Fruit fly (Drosophila melanogaster) whole organism, wandering third instar larva: Measurements from ENCODE around the gene CG31406.
"Not testable (repeated sequence)": the region's sequence is repeated elsewhere in the genome, so short reads cannot be mapped to it uniquely, and the experiment has no call there.

Experiments used
- Abd-B ChIP-seq: fragments of >200 bp; optimal IDR thresholded peaks from 2 replicates; lab custom pipeline; 2017; ENCODE audit warnings: missing biosample characterization, missing genetic modification characterization
- CG32264 ChIP-seq: fragments of 200-800 bp; sonication (Bioruptor generic); optimal IDR thresholded peaks from 2 replicates; lab custom pipeline; 2016; ENCODE audit warnings: missing biosample characterization, missing genetic modification characterization
- CG9705 ChIP-seq: fragments of 200-800 bp; sonication (Bioruptor generic); optimal IDR thresholded peaks from 2 replicates; lab custom pipeline; 2018; ENCODE audit warnings: missing biosample characterization, mild to moderate bottlenecking, missing genetic modification characterization
- CrebA ChIP-seq: fragments of 200-800 bp; sonication (Bioruptor generic); optimal IDR thresholded peaks from 2 replicates; lab custom pipeline; 2016; ENCODE audit warnings: missing biosample characterization, mild to moderate bottlenecking, missing genetic modification characterization, borderline replicate concordance
- Dfd ChIP-seq: fragments of >200 bp; optimal IDR thresholded peaks from 2 replicates; lab custom pipeline; 2017; ENCODE audit warnings: missing biosample characterization, missing genetic modification characterization
- Dif ChIP-seq: fragments of 200-275, 200-300 bp; sonication (Bioruptor generic); optimal IDR thresholded peaks from 2 replicates; lab custom pipeline; 2018; ENCODE audit warnings: missing biosample characterization, missing genetic modification characterization; ENCODE audit not compliant: partially characterized antibody
- GATAd ChIP-seq: sonication (Bioruptor generic); optimal IDR thresholded peaks from 2 replicates; lab custom pipeline; 2016; ENCODE audit warnings: missing biosample characterization, missing genetic modification characterization
- HLH106 ChIP-seq: fragments of 200-800 bp; optimal IDR thresholded peaks from 3 replicates; lab custom pipeline; 2019; ENCODE audit warnings: missing biosample characterization, mild to moderate bottlenecking, missing genetic modification characterization, moderate library complexity
- Hnf4 ChIP-seq: fragments of 200-800 bp; sonication (Bioruptor generic); optimal IDR thresholded peaks from 2 replicates; lab custom pipeline; 2016; ENCODE audit warnings: missing biosample characterization, mild to moderate bottlenecking, missing genetic modification characterization
- Hr78 ChIP-seq: fragments of >200 bp; optimal IDR thresholded peaks from 2 replicates; lab custom pipeline; 2017; ENCODE audit warnings: missing biosample characterization, missing genetic modification characterization
- Hr83 ChIP-seq: fragments of 200-300 bp; sonication (Bioruptor generic); optimal IDR thresholded peaks from 2 replicates; lab custom pipeline; 2016; ENCODE audit warnings: missing biosample characterization, mild to moderate bottlenecking, missing genetic modification characterization, moderate library complexity; ENCODE audit not compliant: poor library complexity, severe bottlenecking
- Jra ChIP-seq: sonication (Bioruptor generic); optimal IDR thresholded peaks from 2 replicates; lab custom pipeline; 2016; ENCODE audit warnings: missing biosample characterization, missing genetic modification characterization
- Mio ChIP-seq: sonication (Bioruptor generic); optimal IDR thresholded peaks from 2 replicates; lab custom pipeline; 2016; ENCODE audit warnings: missing biosample characterization, missing genetic modification characterization
- Myc ChIP-seq: fragments of >200 bp; optimal IDR thresholded peaks from 2 replicates; lab custom pipeline; 2017
- N ChIP-seq: fragments of >200 bp; optimal IDR thresholded peaks from 2 replicates; lab custom pipeline; 2018; ENCODE audit warnings: missing biosample characterization, missing external identifiers, missing genetic modification characterization
- OdsH ChIP-seq: fragments of 200-800 bp; sonication (Bioruptor generic); optimal IDR thresholded peaks from 2 replicates; lab custom pipeline; 2016; ENCODE audit warnings: missing biosample characterization, mild to moderate bottlenecking, missing genetic modification characterization
- Rel ChIP-seq, 2 experiments: fragments of 200-800 bp; sonication (Bioruptor generic) in 1 of 2; optimal IDR thresholded peaks; 2 replicates in 1 of 2; 3 replicates in 1 of 2; lab custom pipeline; 2016 to 2019; ENCODE audit warnings: mild to moderate bottlenecking in 2 of 2, missing biosample characterization in 2 of 2, missing genetic modification characterization in 2 of 2, moderate library complexity in 1 of 2
- Sp1 ChIP-seq: fragments of 200-800 bp; sonication (Bioruptor generic); optimal IDR thresholded peaks from 3 replicates; lab custom pipeline; 2019; ENCODE audit warnings: missing biosample characterization, mild to moderate bottlenecking, missing genetic modification characterization, moderate library complexity
- Vsx2 ChIP-seq: fragments of 200-300, 225-300 bp; sonication (Bioruptor generic); optimal IDR thresholded peaks from 2 replicates; lab custom pipeline; 2018; ENCODE audit warnings: missing biosample characterization, missing genetic modification characterization; ENCODE audit not compliant: partially characterized antibody
- br ChIP-seq: fragments of 200-800 bp; sonication (Bioruptor generic); optimal IDR thresholded peaks from 2 replicates; lab custom pipeline; 2016; ENCODE audit warnings: missing biosample characterization, missing genetic modification characterization
- brk ChIP-seq: fragments of 200-800 bp; sonication (Bioruptor generic); optimal IDR thresholded peaks from 2 replicates; lab custom pipeline; 2016; ENCODE audit warnings: missing biosample characterization, mild to moderate bottlenecking, missing genetic modification characterization
- dmrt93B ChIP-seq: fragments of 200-800 bp; sonication (Bioruptor generic); optimal IDR thresholded peaks from 2 replicates; lab custom pipeline; 2018; ENCODE audit warnings: missing biosample characterization, mild to moderate bottlenecking, missing genetic modification characterization
- dsf ChIP-seq: sonication (Bioruptor generic); optimal IDR thresholded peaks from 2 replicates; lab custom pipeline; 2016; ENCODE audit warnings: missing biosample characterization, missing genetic modification characterization, borderline replicate concordance
- ey ChIP-seq: fragments of 200-800 bp; sonication (Bioruptor generic); optimal IDR thresholded peaks from 2 replicates; lab custom pipeline; 2016; ENCODE audit warnings: missing biosample characterization, missing genetic modification characterization
- foxo ChIP-seq, 2 experiments: fragments of 200-800 bp; sonication (Bioruptor generic); optimal IDR thresholded peaks; 2 replicates in 1 of 2; 3 replicates in 1 of 2; lab custom pipeline; 2016 to 2017; ENCODE audit warnings: missing biosample characterization in 2 of 2, missing genetic modification characterization in 2 of 2
- fru ChIP-seq: fragments of 200-800 bp; sonication (Bioruptor generic); optimal IDR thresholded peaks from 3 replicates; lab custom pipeline; 2016; ENCODE audit warnings: missing biosample characterization, mild to moderate bottlenecking, missing genetic modification characterization
- h ChIP-seq: fragments of 200-800 bp; sonication (Bioruptor generic); optimal IDR thresholded peaks from 3 replicates; lab custom pipeline; 2016; ENCODE audit warnings: missing biosample characterization, mild to moderate bottlenecking, missing genetic modification characterization
- jim ChIP-seq: fragments of 175-275, 200-325 bp; sonication (Bioruptor generic); optimal IDR thresholded peaks from 2 replicates; lab custom pipeline; 2016; ENCODE audit warnings: missing biosample characterization, mild to moderate bottlenecking, missing genetic modification characterization
- lola ChIP-seq: fragments of >200 bp; optimal IDR thresholded peaks from 2 replicates; lab custom pipeline; 2017; ENCODE audit warnings: missing biosample characterization, missing genetic modification characterization
- pan ChIP-seq: fragments of >200 bp; optimal IDR thresholded peaks from 2 replicates; lab custom pipeline; 2017
- psq ChIP-seq: fragments of 200-800 bp; sonication (Bioruptor generic); optimal IDR thresholded peaks from 3 replicates; lab custom pipeline; 2017; ENCODE audit warnings: missing biosample characterization, mild to moderate bottlenecking, missing genetic modification characterization, moderate library complexity
- sage ChIP-seq: fragments of 200-800 bp; sonication (Bioruptor generic); optimal IDR thresholded peaks from 2 replicates; lab custom pipeline; 2016; ENCODE audit warnings: missing biosample characterization, mild to moderate bottlenecking, missing genetic modification characterization
- tai ChIP-seq: sonication (Bioruptor generic); optimal IDR thresholded peaks from 2 replicates; lab custom pipeline; 2016; ENCODE audit warnings: missing biosample characterization, missing genetic modification characterization
- usp ChIP-seq: fragments of >200 bp; optimal IDR thresholded peaks from 2 replicates; lab custom pipeline; 2017; ENCODE audit warnings: missing biosample characterization, missing genetic modification characterization
- woc ChIP-seq: sonication (Bioruptor generic); optimal IDR thresholded peaks from 2 replicates; lab custom pipeline; 2016; ENCODE audit warnings: missing biosample characterization, mild to moderate bottlenecking, missing genetic modification characterization

The CG31406 gene

dm6 chr3R:10348461-10348860, at the start of gene CG31406:
CG31406 (plus strand) TSS chr3R:10348761.
- not testable (repeated sequence) for TF ChIP-seq br (GFP tag; lab: Kevin White, UChicago); CG9705; OdsH (GFP tag; lab: Kevin White, UChicago)

DNA sequence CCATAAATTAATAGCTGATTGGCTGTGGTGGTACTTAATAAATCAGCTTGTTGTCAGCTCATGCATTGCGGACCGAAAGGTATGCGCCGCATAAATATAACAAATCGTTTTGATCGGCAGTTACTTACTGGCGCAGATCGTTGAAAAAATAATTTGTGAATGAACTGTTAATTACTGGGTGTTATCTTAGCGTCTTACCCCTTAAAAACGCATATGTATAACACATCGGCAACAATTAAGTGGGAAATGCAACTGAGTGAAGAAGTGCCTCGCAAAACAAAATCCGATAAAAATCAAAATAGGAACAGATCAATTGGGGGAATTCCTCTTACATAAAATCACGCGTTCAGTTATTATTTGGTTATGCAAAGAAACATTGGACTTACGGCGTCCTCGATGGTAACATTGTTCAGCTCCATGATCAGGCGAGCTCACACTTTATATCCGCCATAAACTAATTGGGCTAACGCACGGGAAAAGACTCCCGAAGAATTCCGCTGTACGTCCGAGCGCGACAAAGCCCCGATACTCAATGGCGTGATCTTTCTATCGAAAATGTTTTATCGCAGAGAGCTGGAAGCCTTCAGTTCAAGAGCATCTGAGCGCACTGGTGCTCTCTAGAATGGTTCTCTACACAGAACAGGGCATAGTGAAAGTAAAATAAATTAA, 37.4 kb upstream of the CG31406 start, which contains the start of gene CG6293:
CG6293 (minus strand) TSS at position 538 of the 669 bp plus-strand sequence.
- no peak for TF ChIP-seq h (GFP tag; lab: Kevin White, UChicago)
- TF ChIP-seq Dif (GFP tag; lab: Kevin White, UChicago) = peak; percentile 41
- TF ChIP-seq Hr78 (GFP tag; lab: Kevin White, UChicago) = no peak

DNA sequence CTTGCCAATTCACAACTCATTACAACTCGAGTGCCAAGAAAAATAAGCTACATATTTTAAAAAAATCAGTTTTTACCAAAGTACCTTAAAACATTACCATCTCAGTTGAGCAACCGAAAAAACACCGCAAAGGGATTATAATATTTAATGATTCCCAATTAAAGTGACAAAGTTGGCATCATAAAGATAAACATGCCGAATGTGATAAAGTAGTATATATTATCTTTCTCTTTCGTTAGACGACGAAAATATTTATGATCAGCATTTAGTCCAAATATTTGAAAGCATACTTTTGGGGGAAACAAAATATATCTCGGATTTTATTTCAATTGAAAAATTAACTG, 36.8 kb upstream of the CG31406 start:
- TF ChIP-seq CG32264 (GFP tag; lab: Kevin White, UChicago) (no peak), jim (GFP tag; lab: Kevin White, UChicago) (no peak), brk (GFP tag; lab: Kevin White, UChicago) (no peak), dsf (GFP tag; lab: Kevin White, UChicago) (no peak), lola (GFP tag; lab: Kevin White, UChicago) (no peak), psq (no peak), dmrt93B (GFP tag; lab: Kevin White, UChicago) (no peak), Mio (GFP tag; lab: Kevin White, UChicago) (no peak), br (GFP tag; lab: Kevin White, UChicago) (no peak), Jra (no peak), CG9705 (no peak), tai (GFP tag; lab: Kevin White, UChicago) (no peak), fru (GFP tag; lab: Kevin White, UChicago) (no peak), woc (GFP tag; lab: Kevin White, UChicago) (no peak), N (GFP tag; lab: Kevin White, UChicago) (no peak), Dif (GFP tag; lab: Kevin White, UChicago) (no peak)

- TF ChIP-seq ey (GFP tag; lab: Kevin White, UChicago) (no peak), CG32264 (GFP tag; lab: Kevin White, UChicago) (no peak), br (GFP tag; lab: Kevin White, UChicago) (no peak), Sp1 (GFP tag; lab: Kevin White, UChicago) (no peak), tai (GFP tag; lab: Kevin White, UChicago) (no peak), dmrt93B (GFP tag; lab: Kevin White, UChicago) (no peak), lola (GFP tag; lab: Kevin White, UChicago) (no peak), Rel (GFP tag; optimal IDR thresholded peaks at IDR 0.05; lab: Kevin White, UChicago) (no peak), Rel (tag; optimal IDR thresholded peaks at IDR 0.05; lab: Kevin White, UChicago) (no peak), HLH106 (tag; lab: Kevin White, UChicago) (no peak)
Measured at dm6 chr3R:10330734-10331642, 17.6 kb upstream of the CG31406 start, which contains the start of the genes Bruce and CG12818. Bruce (minus strand) TSS chr3R:10331353. CG12818 (plus strand) TSS chr3R:10331581.

- no peak for TF ChIP-seq jim (GFP tag; lab: Kevin White, UChicago)
- no peak for TF ChIP-seq Hr78 (GFP tag; lab: Kevin White, UChicago)
- TF ChIP-seq GATAd = peak; percentile 20
- peak; percentile 61 for TF ChIP-seq ey (GFP tag; lab: Kevin White, UChicago)
- TF ChIP-seq dsf (GFP tag; lab: Kevin White, UChicago) = no peak
- no peak for TF ChIP-seq Dfd (GFP tag; lab: Kevin White, UChicago)
- no peak for TF ChIP-seq Mio (GFP tag; lab: Kevin White, UChicago)
- no peak for TF ChIP-seq HLH106 (tag; lab: Kevin White, UChicago)
- no peak for TF ChIP-seq Hnf4
- TF ChIP-seq Jra = no peak
- no peak for TF ChIP-seq pan
- TF ChIP-seq Abd-B = no peak
- no peak for TF ChIP-seq br (GFP tag; lab: Kevin White, UChicago)
- TF ChIP-seq Vsx2 = no peak
- TF ChIP-seq psq = peak; percentile 56
- TF ChIP-seq lola (GFP tag; lab: Kevin White, UChicago) = no peak
- TF ChIP-seq CrebA (GFP tag; lab: Kevin White, UChicago) = no peak
- peak; percentile 60 for TF ChIP-seq Sp1 (GFP tag; lab: Kevin White, UChicago)
- TF ChIP-seq usp (GFP tag; lab: Kevin White, UChicago) = no peak
- no peak for TF ChIP-seq tai (GFP tag; lab: Kevin White, UChicago)
- peak; percentile 82 for TF ChIP-seq h (GFP tag; lab: Kevin White, UChicago)
- no peak for TF ChIP-seq N (GFP tag; lab: Kevin White, UChicago)
- TF ChIP-seq CG9705 = peak; percentile 62
- no peak for TF ChIP-seq sage (GFP tag; lab: Kevin White, UChicago)
- TF ChIP-seq foxo (GFP tag; optimal IDR thresholded peaks at IDR 0.05; lab: Kevin White, UChicago) = no peak
- TF ChIP-seq CG32264 (GFP tag; lab: Kevin White, UChicago) = no peak
- TF ChIP-seq Hr83 (GFP tag; lab: Kevin White, UChicago) = no peak
- TF ChIP-seq Myc (lab: Kevin White, UChicago) = peak; percentile 56
- TF ChIP-seq Dif (GFP tag; lab: Kevin White, UChicago) = no peak
Measured at dm6 chr3R:10332823-10333263, 15.7 kb upstream of the CG31406 start, which contains the start of gene sle. sle (plus strand) TSS chr3R:10333115.
